Fruit fly (Drosophila melanogaster) whole organism, embryonic: Measurements from ENCODE around the gene CG33090.

Experiments
- Bteb2 ChIP-seq: fragments of 200-800 bp; sonication (Bioruptor generic); optimal IDR thresholded peaks from 2 replicates; lab custom pipeline; 2016; ENCODE audit warnings: missing biosample characterization, missing genetic modification characterization
- CG10321 ChIP-seq: fragments of 200-800 bp; sonication (Bioruptor generic); IDR thresholded peaks from 2 replicates; pipeline ENCODE4 v1.3.6; 2022; ENCODE audit warnings: missing biosample characterization, missing genetic modification characterization
- CG11247 ChIP-seq: fragments of 200-800 bp; sonication (Bioruptor generic); IDR thresholded peaks from 2 replicates; pipeline ENCODE4 v1.3.6; 2022; ENCODE audit warnings: missing biosample characterization, missing genetic modification characterization
- CG11456 ChIP-seq: fragments of 200-800 bp; sonication (Bioruptor generic); IDR thresholded peaks from 3 replicates; pipeline ENCODE4 v1.3.6; 2022; ENCODE audit warnings: missing biosample characterization, missing genetic modification characterization
- CG12219 ChIP-seq: fragments of 200-800 bp; sonication (Bioruptor generic); optimal IDR thresholded peaks from 3 replicates; lab custom pipeline; 2018; ENCODE audit warnings: missing biosample characterization, mild to moderate bottlenecking, missing genetic modification characterization
- CG12391 ChIP-seq: fragments of 200-800 bp; sonication (Bioruptor generic); optimal IDR thresholded peaks from 3 replicates; lab custom pipeline; 2018; ENCODE audit warnings: missing biosample characterization, mild to moderate bottlenecking, missing genetic modification characterization, moderate library complexity
- CG13894 ChIP-seq: fragments of 200-800 bp; sonication (Bioruptor generic); optimal IDR thresholded peaks from 3 replicates; lab custom pipeline; 2018; ENCODE audit warnings: missing biosample characterization, mild to moderate bottlenecking, missing genetic modification characterization, moderate library complexity
- CG14667 ChIP-seq: fragments of 200-800 bp; sonication (Bioruptor generic); IDR thresholded peaks from 2 replicates; pipeline ENCODE4 v1.3.6; 2022; ENCODE audit warnings: missing biosample characterization, missing genetic modification characterization
- CG14965 ChIP-seq: fragments of 200-800 bp; sonication (Bioruptor generic); optimal IDR thresholded peaks from 2 replicates; lab custom pipeline; 2016; ENCODE audit warnings: missing biosample characterization, missing genetic modification characterization, borderline replicate concordance
- CG1529 ChIP-seq: fragments of 200-800 bp; sonication (Bioruptor generic); optimal IDR thresholded peaks from 3 replicates; lab custom pipeline; 2018; ENCODE audit warnings: missing biosample characterization, missing genetic modification characterization
- CG18011 ChIP-seq: fragments of 200-800 bp; sonication (Bioruptor generic); optimal IDR thresholded peaks from 2 replicates; lab custom pipeline; 2017; ENCODE audit warnings: missing biosample characterization, missing genetic modification characterization, mild to moderate bottlenecking, moderate library complexity, missing genotype
- CG18262 ChIP-seq: fragments of 200-800 bp; optimal IDR thresholded peaks from 3 replicates; lab custom pipeline; 2019; ENCODE audit warnings: missing biosample characterization, mild to moderate bottlenecking, missing genetic modification characterization, moderate library complexity
- CG1832 ChIP-seq: fragments of 200-800 bp; sonication (Bioruptor generic); optimal IDR thresholded peaks from 2 replicates; lab custom pipeline; 2017; ENCODE audit warnings: missing biosample characterization, mild to moderate bottlenecking, missing genetic modification characterization, inconsistent platforms
- CG2199 ChIP-seq: fragments of 200-800 bp; sonication (Bioruptor generic); IDR thresholded peaks from 3 replicates; pipeline ENCODE4 v1.3.6; 2022; ENCODE audit warnings: missing biosample characterization, missing genetic modification characterization
- CG2712 ChIP-seq: fragments of 200-800 bp; optimal IDR thresholded peaks from 3 replicates; lab custom pipeline; 2019; ENCODE audit warnings: missing biosample characterization, mild to moderate bottlenecking, missing genetic modification characterization, moderate library complexity
- CG31365 ChIP-seq: fragments of 200-800 bp; sonication (Bioruptor generic); optimal IDR thresholded peaks from 2 replicates; lab custom pipeline; 2018; ENCODE audit warnings: missing biosample characterization, mild to moderate bottlenecking, missing genetic modification characterization
- CG32767 ChIP-seq: fragments of 200-800 bp; sonication (Bioruptor generic); IDR thresholded peaks from 2 replicates; pipeline ENCODE4 v1.3.6; 2022; ENCODE audit warnings: missing biosample characterization, missing genetic modification characterization
- CG3995 ChIP-seq: fragments of 200-800 bp; sonication (Bioruptor generic); optimal IDR thresholded peaks from 3 replicates; lab custom pipeline; 2016; ENCODE audit warnings: missing biosample characterization, missing genetic modification characterization
- CG4404 ChIP-seq: fragments of 200-800 bp; sonication (Bioruptor generic); IDR thresholded peaks from 2 replicates; pipeline ENCODE4 v1.3.6; 2022; ENCODE audit warnings: missing biosample characterization, missing genetic modification characterization
- CG7271 ChIP-seq: fragments of 200-800 bp; sonication (Bioruptor generic); optimal IDR thresholded peaks from 2 replicates; lab custom pipeline; 2018; ENCODE audit warnings: missing biosample characterization, mild to moderate bottlenecking, missing genetic modification characterization, moderate library complexity
- CG8765 ChIP-seq: fragments of 200-800 bp; sonication (Bioruptor generic); IDR thresholded peaks from 2 replicates; pipeline ENCODE4 v1.3.6; 2022; ENCODE audit warnings: missing biosample characterization, missing genetic modification characterization
- Chrac-16 ChIP-seq: fragments of 200-800 bp; sonication (Bioruptor generic); optimal IDR thresholded peaks from 3 replicates; lab custom pipeline; 2016; ENCODE audit warnings: missing biosample characterization, missing genetic modification characterization
- D19B ChIP-seq: fragments of 200-800 bp; sonication (Bioruptor generic); optimal IDR thresholded peaks from 2 replicates; lab custom pipeline; 2017; ENCODE audit warnings: missing biosample characterization, mild to moderate bottlenecking, missing genetic modification characterization
- Dll ChIP-seq: fragments of 200-800 bp; sonication (Bioruptor generic); IDR thresholded peaks from 4 replicates; pipeline ENCODE4 v1.3.6; 2022; ENCODE audit warnings: missing biosample characterization, missing genetic modification characterization; ENCODE audit not compliant: partially characterized antibody
- E2f2 ChIP-seq: fragments of 200-800 bp; sonication (Bioruptor generic); IDR thresholded peaks from 2 replicates; pipeline ENCODE4 v1.3.6; 2022; ENCODE audit warnings: missing biosample characterization, missing genetic modification characterization
- ERR ChIP-seq: fragments of 200-800 bp; sonication (Bioruptor generic); optimal IDR thresholded peaks from 2 replicates; lab custom pipeline; 2016; ENCODE audit warnings: missing biosample characterization, missing genetic modification characterization
- Elba2 ChIP-seq: fragments of 200-800 bp; sonication (Bioruptor generic); optimal IDR thresholded peaks from 3 replicates; lab custom pipeline; 2016; ENCODE audit warnings: missing biosample characterization, missing genetic modification characterization
- GATAe ChIP-seq: fragments of 200-800 bp; sonication (Bioruptor generic); conservative IDR thresholded peaks from 2 replicates; pipeline ENCODE4 v1.3.6; 2022; ENCODE audit warnings: missing biosample characterization, missing genetic modification characterization
- Gug ChIP-seq: fragments of 200-800 bp; sonication (Bioruptor generic); IDR thresholded peaks from 4 replicates; pipeline ENCODE4 v1.3.6; 2022; ENCODE audit warnings: missing biosample characterization, missing genetic modification characterization
- H15 ChIP-seq: fragments of 200-800 bp; sonication (Bioruptor generic); IDR thresholded peaks from 3 replicates; pipeline ENCODE4 v1.3.6; 2022; ENCODE audit warnings: missing biosample characterization, missing genetic modification characterization
- Meics ChIP-seq: fragments of 200-800 bp; sonication (Bioruptor generic); optimal IDR thresholded peaks from 2 replicates; lab custom pipeline; 2017; ENCODE audit warnings: missing biosample characterization, mild to moderate bottlenecking, missing genetic modification characterization
- Mes4 ChIP-seq: fragments of 200-800 bp; sonication (Bioruptor generic); optimal IDR thresholded peaks from 2 replicates; lab custom pipeline; 2016; ENCODE audit warnings: missing biosample characterization, missing genetic modification characterization
- Myb ChIP-seq: fragments of 200-800 bp; sonication (Bioruptor generic); optimal IDR thresholded peaks from 2 replicates; lab custom pipeline; 2016; ENCODE audit warnings: missing biosample characterization, missing genetic modification characterization
- Sry-β ChIP-seq: fragments of 200-800 bp; sonication (Bioruptor generic); optimal IDR thresholded peaks from 2 replicates; lab custom pipeline; 2018; ENCODE audit warnings: missing biosample characterization, mild to moderate bottlenecking, missing genetic modification characterization, moderate library complexity
- Usf ChIP-seq: fragments of 200-800 bp; sonication (Bioruptor generic); optimal IDR thresholded peaks from 2 replicates; lab custom pipeline; 2017; ENCODE audit warnings: missing genotype, missing biosample characterization, missing genetic modification characterization
- bowl ChIP-seq: fragments of 200-800 bp; sonication (Bioruptor generic); IDR thresholded peaks from 2 replicates; pipeline ENCODE4 v1.3.6; 2022; ENCODE audit warnings: missing biosample characterization, missing genetic modification characterization
- cato ChIP-seq: fragments of 200-800 bp; sonication (Bioruptor generic); optimal IDR thresholded peaks from 2 replicates; lab custom pipeline; 2016; ENCODE audit warnings: missing biosample characterization, missing genetic modification characterization, borderline replicate concordance
- chinmo ChIP-seq: fragments of 200-800 bp; sonication (Bioruptor generic); IDR thresholded peaks from 4 replicates; pipeline ENCODE4 v1.3.6; 2022; ENCODE audit warnings: missing biosample characterization, missing genetic modification characterization; ENCODE audit not compliant: partially characterized antibody
- dimm ChIP-seq: fragments of 200-800 bp; sonication (Bioruptor generic); IDR thresholded peaks from 2 replicates; pipeline ENCODE4 v1.3.6; 2022; ENCODE audit warnings: missing biosample characterization, missing genetic modification characterization
- en ChIP-seq: fragments of 200-800 bp; sonication (Bioruptor generic); optimal IDR thresholded peaks from 2 replicates; lab custom pipeline; 2016; ENCODE audit warnings: missing biosample characterization, missing genetic modification characterization
- gt ChIP-seq: fragments of 200-800 bp; sonication (Bioruptor generic); IDR thresholded peaks from 2 replicates; pipeline ENCODE4 v1.3.6; 2022; ENCODE audit warnings: missing biosample characterization, missing genetic modification characterization
- inv ChIP-seq: fragments of 200-800 bp; sonication (Bioruptor generic); IDR thresholded peaks from 2 replicates; pipeline ENCODE4 v1.3.6; 2022; ENCODE audit warnings: missing biosample characterization, missing genetic modification characterization; ENCODE audit not compliant: partially characterized antibody
- kah ChIP-seq: fragments of 200-800 bp; sonication (Bioruptor generic); optimal IDR thresholded peaks from 2 replicates; lab custom pipeline; 2018; ENCODE audit warnings: missing biosample characterization, mild to moderate bottlenecking, missing genetic modification characterization
- nau ChIP-seq: fragments of 200-800 bp; sonication (Bioruptor generic); optimal IDR thresholded peaks from 3 replicates; lab custom pipeline; 2017; ENCODE audit warnings: missing biosample characterization, mild to moderate bottlenecking, missing genetic modification characterization, missing genetic modification reagents
- psq ChIP-seq: fragments of 200-800 bp; sonication (Bioruptor generic); optimal IDR thresholded peaks from 2 replicates; lab custom pipeline; 2017; ENCODE audit warnings: missing biosample characterization, missing genetic modification characterization
- ranshi ChIP-seq: fragments of 200-800 bp; sonication (Bioruptor generic); IDR thresholded peaks from 2 replicates; pipeline ENCODE4 v1.3.6; 2022; ENCODE audit warnings: missing biosample characterization, missing genetic modification characterization
- sens ChIP-seq: fragments of 200-800 bp; sonication (Bioruptor generic); peaks from one replicate; lab custom pipeline; 2016; ENCODE audit warnings: missing biosample characterization, missing genetic modification characterization
- sens-2 ChIP-seq: fragments of 200-800 bp; sonication (Bioruptor generic); IDR thresholded peaks from 2 replicates; pipeline ENCODE4 v1.3.6; 2022; ENCODE audit warnings: missing biosample characterization, missing genetic modification characterization
- sqz ChIP-seq: fragments of 200-800 bp; sonication (Bioruptor generic); optimal IDR thresholded peaks from 3 replicates; lab custom pipeline; 2018; ENCODE audit warnings: missing biosample characterization, mild to moderate bottlenecking, missing genetic modification characterization
- tap ChIP-seq: fragments of 200-800 bp; optimal IDR thresholded peaks from 3 replicates; lab custom pipeline; 2019; ENCODE audit warnings: missing biosample characterization, mild to moderate bottlenecking, missing genetic modification characterization, moderate library complexity
- tll ChIP-seq, 2 experiments: fragments of 200-800 bp in 1 of 2; fragments of >200 bp in 1 of 2; sonication (Bioruptor generic) in 1 of 2; optimal IDR thresholded peaks; 2 replicates each; lab custom pipeline; 2017 to 2019; ENCODE audit warnings: missing biosample characterization in 2 of 2, missing genetic modification characterization in 2 of 2, mild to moderate bottlenecking in 1 of 2, moderate library complexity in 1 of 2
- wek ChIP-seq: fragments of 200-800 bp; sonication (Bioruptor generic); optimal IDR thresholded peaks from 3 replicates; lab custom pipeline; 2018; ENCODE audit warnings: missing biosample characterization, mild to moderate bottlenecking, missing genetic modification characterization, moderate library complexity

The CG33090 gene

dm6 chr2L:14381881-14382280 is 47.9 kb downstream of the CG33090 start:
- TF ChIP-seq wek (GFP tag; lab: Kevin White, UChicago) (no peak), CG1529 (GFP tag; lab: Kevin White, UChicago) (no peak), CG32767 (GFP tag; lab: Robert Waterston, UW) (no peak), tll (GFP tag; optimal IDR thresholded peaks at IDR 0.05; lab: Kevin White, UChicago) (no peak), Sry-β (no peak), CG2199 (GFP tag; lab: Robert Waterston, UW) (0 out of 3 replicates have a peak, but pooled peaks have one; percentile 20), sqz (no peak), en (GFP tag; lab: Kevin White, UChicago) (no peak), Usf (GFP tag; lab: Kevin White, UChicago) (no peak), CG10321 (no peak), CG14965 (GFP tag; lab: Kevin White, UChicago) (no peak), D19B (no peak), sens (peak; percentile 1), inv (GFP tag; lab: Robert Waterston, UW) (peak; percentile 21; the same call in 1 of the 2 replicates), CG11456 (GFP tag; lab: Robert Waterston, UW) (no peak), Meics (GFP tag; lab: Kevin White, UChicago) (no peak), bowl (no peak), CG7271 (tag; lab: Kevin White, UChicago) (no peak), ranshi (GFP tag; lab: Robert Waterston, UW) (no peak), CG1832 (GFP tag; lab: Kevin White, UChicago) (no peak), CG11247 (no peak), CG14667 (GFP tag; lab: Robert Waterston, UW) (no peak), CG12219 (GFP tag; lab: Kevin White, UChicago) (no peak)

- TF ChIP-seq Dll, result no peak
- no peak for TF ChIP-seq dimm
- no peak for TF ChIP-seq CG18011
- no peak for TF ChIP-seq CG31365
- no peak for TF ChIP-seq Myb
- TF ChIP-seq Gug (GFP tag; lab: Robert Waterston, UW), result no peak
- no peak for TF ChIP-seq chinmo (GFP tag; lab: Robert Waterston, UW)
- TF ChIP-seq CG3995, result no peak
- no peak for TF ChIP-seq Chrac-16 (GFP tag; lab: Kevin White, UChicago)
- TF ChIP-seq Mes4 (GFP tag; lab: Kevin White, UChicago), result no peak
- TF ChIP-seq CG4404 (GFP tag; lab: Robert Waterston, UW), result peak; percentile 51
- TF ChIP-seq tap (tag; lab: Kevin White, UChicago), result no peak
- TF ChIP-seq kah (GFP tag; lab: Kevin White, UChicago), result no peak
- peak; percentile 45 for TF ChIP-seq CG18262
- no peak for TF ChIP-seq sens-2 (GFP tag; lab: Robert Waterston, UW)
- TF ChIP-seq Elba2 (GFP tag; lab: Kevin White, UChicago), result no peak
- peak; percentile 59 for TF ChIP-seq CG2712
- no peak for TF ChIP-seq H15 (GFP tag; lab: Robert Waterston, UW)
- no peak for TF ChIP-seq GATAe (GFP tag; lab: Robert Waterston, UW)
- no peak for TF ChIP-seq ERR
- 0 out of 2 replicates have a peak, but pooled peaks have one; percentile 14 for TF ChIP-seq CG8765 (GFP tag; lab: Robert Waterston, UW)
- TF ChIP-seq CG13894 (tag; lab: Kevin White, UChicago), result no peak
- TF ChIP-seq nau (GFP tag; lab: Kevin White, UChicago), result no peak
- 0 out of 2 replicates have a peak, but pooled peaks have one; percentile 18 for TF ChIP-seq gt (GFP tag; lab: Robert Waterston, UW)
- TF ChIP-seq cato, result no peak
- TF ChIP-seq Bteb2 (GFP tag; lab: Kevin White, UChicago), result no peak
- TF ChIP-seq psq (GFP tag; lab: Kevin White, UChicago), result no peak
- peak; percentile 61 for TF ChIP-seq sens
- no peak for TF ChIP-seq E2f2 (GFP tag; lab: Robert Waterston, UW)
- no peak for TF ChIP-seq Sry-β
- peak; percentile 7 for TF ChIP-seq CG12391 (tag; lab: Kevin White, UChicago)
These were observed 52.6 kb downstream of the CG33090 start for dm6 chr2L:14386522-14386921.
